Comparison of ENCODE assay signal across 3 fruit fly cellular contexts in genomic region chr3L:21259257-21259656, dm6.
TF ChIP-seq lines count a peak whose summit lies in the region.

No protein-coding gene starts in this region.

- TF ChIP-seq CTCF in whole organism, embryonic (GFP tag; optimal IDR thresholded peaks at IDR 0.05; lab: Kevin White, UChicago), result no peak

TF ChIP-seq in whole organism, embryonic, 481 proteins besides CTCF, POLR2A, EP300 and RAD21 (continues in another document):
- TF ChIP-seq CG6689 (GFP tag; IDR thresholded peaks at IDR 0.05; lab: Robert Waterston, UW) (peak; percentile 36; the same call in 1 of the 2 replicates), ash1 (GFP tag; optimal IDR thresholded peaks at IDR 0.05; lab: Kevin White, UChicago) (no peak), stwl (tag; optimal IDR thresholded peaks at IDR 0.05; lab: Kevin White, UChicago) (no peak), NfI (GFP tag; optimal IDR thresholded peaks at IDR 0.05; lab: Kevin White, UChicago) (no peak), CG8089 (GFP tag; optimal IDR thresholded peaks at IDR 0.05; lab: Kevin White, UChicago) (no peak), CG16815 (GFP tag; optimal IDR thresholded peaks at IDR 0.05; lab: Kevin White, UChicago) (no peak), CG15073 (GFP tag; optimal IDR thresholded peaks at IDR 0.05; lab: Kevin White, UChicago) (no peak), fd64A (GFP tag; optimal IDR thresholded peaks at IDR 0.05; lab: Kevin White, UChicago) (peak; percentile 37), trh (GFP tag; optimal IDR thresholded peaks at IDR 0.05; lab: Kevin White, UChicago) (no peak), H15 (GFP tag; IDR thresholded peaks at IDR 0.05; lab: Robert Waterston, UW) (0 out of 3 replicates have a peak, but pooled peaks have one; percentile 7), org-1 (GFP tag; optimal IDR thresholded peaks at IDR 0.05; lab: Kevin White, UChicago) (no peak), CG4617 (GFP tag; optimal IDR thresholded peaks at IDR 0.05; lab: Kevin White, UChicago; ENCODE audit: borderline replicate concordance) (no peak), hth (optimal IDR thresholded peaks at IDR 0.05; lab: Kevin White, UChicago) (no peak), so (GFP tag; IDR thresholded peaks at IDR 0.05; lab: Robert Waterston, UW) (no peak), CG10209 (GFP tag; optimal IDR thresholded peaks at IDR 0.05; lab: Kevin White, UChicago) (no peak), pum (GFP tag; optimal IDR thresholded peaks at IDR 0.05; lab: Kevin White, UChicago) (no peak), al (GFP tag; IDR thresholded peaks at IDR 0.05; lab: Robert Waterston, UW) (no peak), HLHmδ (GFP tag; optimal IDR thresholded peaks at IDR 0.05; lab: Kevin White, UChicago) (peak; percentile 32), crp (GFP tag; optimal IDR thresholded peaks at IDR 0.05; lab: Kevin White, UChicago) (no peak), jumu (GFP tag; optimal IDR thresholded peaks at IDR 0.05; lab: Kevin White, UChicago) (peak; percentile 3), chn (GFP tag; optimal IDR thresholded peaks at IDR 0.05; lab: Kevin White, UChicago) (no peak), gce (GFP tag; IDR thresholded peaks at IDR 0.05; lab: Robert Waterston, UW) (no peak), Xbp1 (GFP tag; optimal IDR thresholded peaks at IDR 0.05; lab: Kevin White, UChicago) (peak; percentile 22), sens (GFP tag; lab: Kevin White, UChicago) (peak; percentile 86), CG34376 (GFP tag; optimal IDR thresholded peaks at IDR 0.05; lab: Kevin White, UChicago) (no peak), fu2 (GFP tag; optimal IDR thresholded peaks at IDR 0.05; lab: Kevin White, UChicago) (no peak), CG1529 (GFP tag; optimal IDR thresholded peaks at IDR 0.05; lab: Kevin White, UChicago) (peak; percentile 34), CG9817 (tag; optimal IDR thresholded peaks at IDR 0.05; lab: Kevin White, UChicago) (no peak), lov (optimal IDR thresholded peaks at IDR 0.05; lab: Kevin White, UChicago) (no peak), lov (GFP tag; IDR thresholded peaks at IDR 0.05; lab: Robert Waterston, UW) (no peak), cg (GFP tag; optimal IDR thresholded peaks at IDR 0.05; lab: Kevin White, UChicago) (peak; percentile 26), CG10959 (GFP tag; IDR thresholded peaks at IDR 0.05; lab: Robert Waterston, UW) (no peak)

TF ChIP-seq in whole organism, prepupa, 60 proteins besides CTCF, POLR2A, EP300 and RAD21:
- TF ChIP-seq CG32006 (GFP tag; optimal IDR thresholded peaks at IDR 0.05; lab: Kevin White, UChicago) (peak; percentile 84), Eip78C (GFP tag; lab: Kevin White, UChicago) (peak; percentile 88), fkh (GFP tag; optimal IDR thresholded peaks at IDR 0.05; lab: Kevin White, UChicago) (peak; percentile 31), CG8119 (GFP tag; IDR thresholded peaks at IDR 0.05; lab: Robert Waterston, UW) (peak; percentile 72), dac (GFP tag; optimal IDR thresholded peaks at IDR 0.05; lab: Kevin White, UChicago) (peak; percentile 55), CG11294 (GFP tag; IDR thresholded peaks at IDR 0.05; lab: Robert Waterston, UW) (no peak), CG15336 (GFP tag; IDR thresholded peaks at IDR 0.05; lab: Robert Waterston, UW) (peak; percentile 49), Met (GFP tag; optimal IDR thresholded peaks at IDR 0.05; lab: Kevin White, UChicago) (no peak), cyc (GFP tag; optimal IDR thresholded peaks at IDR 0.05; lab: Kevin White, UChicago) (no peak), salr (GFP tag; optimal IDR thresholded peaks at IDR 0.05; lab: Kevin White, UChicago) (peak in 1 of 2 experiments; percentile 40), eg (GFP tag; IDR thresholded peaks at IDR 0.05; lab: Robert Waterston, UW) (peak; percentile 55; the same call in 2 of the 3 replicates), CG6163 (GFP tag; IDR thresholded peaks at IDR 0.05; lab: Robert Waterston, UW) (peak; percentile 10; the same call in 1 of the 3 replicates), OdsH (GFP tag; optimal IDR thresholded peaks at IDR 0.05; lab: Kevin White, UChicago) (peak; percentile 46), CG6276 (GFP tag; optimal IDR thresholded peaks at IDR 0.05; lab: Kevin White, UChicago) (peak; percentile 47), achi (GFP tag; optimal IDR thresholded peaks at IDR 0.05; lab: Kevin White, UChicago) (peak; percentile 18), Smox (GFP tag; optimal IDR thresholded peaks at IDR 0.05; lab: Kevin White, UChicago) (no peak), fd59A (GFP tag; optimal IDR thresholded peaks at IDR 0.05; lab: Kevin White, UChicago) (no peak), CG3919 (GFP tag; optimal IDR thresholded peaks at IDR 0.05; lab: Kevin White, UChicago) (peak; percentile 35), CG6854 (GFP tag; optimal IDR thresholded peaks at IDR 0.05; lab: Kevin White, UChicago) (no peak), dsx (GFP tag; optimal IDR thresholded peaks at IDR 0.05; lab: Kevin White, UChicago; ENCODE audit: poor library complexity, severe bottlenecking) (no peak), pdm3 (GFP tag; optimal IDR thresholded peaks at IDR 0.05; lab: Kevin White, UChicago) (peak; percentile 13), vri (GFP tag; optimal IDR thresholded peaks at IDR 0.05; lab: Kevin White, UChicago) (no peak), Hr4 (GFP tag; optimal IDR thresholded peaks at IDR 0.05; lab: Kevin White, UChicago) (peak; percentile 77), CG4318 (GFP tag; optimal IDR thresholded peaks at IDR 0.05; lab: Kevin White, UChicago) (peak; percentile 66), net (GFP tag; optimal IDR thresholded peaks at IDR 0.05; lab: Kevin White, UChicago) (peak; percentile 2), Eip93F (GFP tag; optimal IDR thresholded peaks at IDR 0.05; lab: Kevin White, UChicago) (no peak), ss (GFP tag; optimal IDR thresholded peaks at IDR 0.05; lab: Kevin White, UChicago) (no peak), CG7368 (GFP tag; optimal IDR thresholded peaks at IDR 0.05; lab: Kevin White, UChicago) (peak; percentile 1)

TF ChIP-seq in whole organism, pupa, 21 proteins besides CTCF, POLR2A, EP300 and RAD21:
- TF ChIP-seq EcR (GFP tag; optimal IDR thresholded peaks at IDR 0.05; lab: Kevin White, UChicago) (no peak), CG32121 (GFP tag; IDR thresholded peaks at IDR 0.05; lab: Robert Waterston, UW) (peak; percentile 60), Ets98B (GFP tag; IDR thresholded peaks at IDR 0.05; lab: Robert Waterston, UW) (peak; percentile 34; the same call in 1 of the 2 replicates), Snoo (tag; optimal IDR thresholded peaks at IDR 0.05; lab: Kevin White, UChicago) (no peak), fd96Ca (GFP tag; IDR thresholded peaks at IDR 0.05; lab: Robert Waterston, UW) (peak; percentile 64; the same call in 2 of the 3 replicates), CG8301 (tag; optimal IDR thresholded peaks at IDR 0.05; lab: Kevin White, UChicago) (peak; percentile 44), CG4496 (GFP tag; IDR thresholded peaks at IDR 0.05; lab: Robert Waterston, UW) (peak; percentile 41; the same call in 1 of the 3 replicates)

Comparison
In these comparisons a context has a peak if more than half of its experiments do, and no peak if none do; other contexts are left out.
1. Of the 7 proteins assayed by ChIP-seq in both whole organism, embryonic and whole organism, prepupa: peak only in whole organism, embryonic: Blimp-1 and Sox102F; only in whole organism, prepupa: none; in both: none; in neither: 5.